Worm (Caenorhabditis elegans): ENCODE data around the gene end-1.

Gene end-1

DNA sequence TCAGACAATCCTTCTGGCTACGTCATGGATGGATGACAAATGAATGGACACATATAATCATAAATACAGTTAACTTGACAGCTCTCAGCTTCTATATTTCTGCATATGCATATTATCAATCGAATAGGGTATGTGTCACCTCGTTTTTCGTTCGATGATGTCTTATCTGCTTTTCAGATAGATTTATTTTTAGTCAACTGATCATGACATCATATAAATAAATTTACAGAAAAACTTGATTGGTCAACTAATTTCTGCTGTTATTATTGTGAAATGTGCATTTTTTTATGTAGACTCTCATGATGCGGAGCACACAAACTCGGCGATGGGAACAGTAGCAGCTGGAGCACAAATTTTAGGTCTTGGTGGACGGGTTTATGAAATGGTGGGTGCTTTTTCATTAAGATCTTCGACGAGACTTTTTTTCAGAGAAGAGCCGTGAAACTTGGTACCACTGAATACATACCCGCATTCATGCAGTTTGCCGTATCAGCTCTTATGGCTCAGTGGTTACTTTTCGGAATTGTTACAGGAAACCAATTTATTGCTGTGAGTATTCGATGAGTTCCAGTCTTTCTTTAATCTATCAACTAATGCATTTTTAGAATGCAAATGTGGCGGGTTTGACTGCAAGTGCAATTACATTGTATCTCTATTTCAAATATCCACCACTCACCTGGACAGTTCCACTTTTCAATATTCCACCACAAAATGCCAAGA is 29.4 kb upstream of the end-1 start:
- TF ChIP-seq aly-2 (tag; optimal IDR thresholded peaks at IDR 0.05) = no peak
- no peak for TF ChIP-seq skn-1 (tag; optimal IDR thresholded peaks at IDR 0.05)
- peak; percentile 30 for TF ChIP-seq elt-2 (tag; optimal IDR thresholded peaks at IDR 0.05)
- TF ChIP-seq nfya-1 (tag; optimal IDR thresholded peaks at IDR 0.05; ENCODE audit: insufficient read depth) = no peak
- TF ChIP-seq pqm-1 (tag; optimal IDR thresholded peaks at IDR 0.05) = peak; percentile 54

DNA sequence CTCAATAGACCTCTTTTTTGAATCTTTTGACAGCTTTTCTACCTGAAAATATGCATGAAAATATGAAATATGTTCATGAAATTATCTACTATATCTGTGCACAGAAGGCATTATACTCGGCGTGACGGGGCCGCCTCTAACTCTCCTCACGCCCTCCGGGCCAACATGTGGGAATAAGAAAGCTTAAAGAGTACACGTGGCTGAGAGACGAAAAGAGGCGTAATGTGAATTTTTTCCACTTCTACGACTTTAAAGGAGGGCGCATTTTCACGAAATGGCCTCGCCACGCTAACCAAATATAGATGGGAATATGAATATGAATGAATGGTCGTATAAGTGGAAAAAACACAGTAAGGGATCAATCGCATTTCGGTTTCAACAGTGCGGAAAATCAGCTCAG is 27.2 kb upstream of the end-1 start:
- no peak for TF ChIP-seq elt-1 (tag; optimal IDR thresholded peaks at IDR 0.05)
- TF ChIP-seq aly-2 (tag; optimal IDR thresholded peaks at IDR 0.05) = no peak
- TF ChIP-seq egl-27 (tag; optimal IDR thresholded peaks at IDR 0.05) = no peak
- no peak for TF ChIP-seq lsy-12 (tag; optimal IDR thresholded peaks at IDR 0.05)
- TF ChIP-seq elt-2 (tag; optimal IDR thresholded peaks at IDR 0.05) = no peak
- no peak for TF ChIP-seq nhr-77 (tag; optimal IDR thresholded peaks at IDR 0.05)
- no peak for TF ChIP-seq daf-12 (tag; optimal IDR thresholded peaks at IDR 0.05)
- no peak for TF ChIP-seq egl-5 (tag; optimal IDR thresholded peaks at IDR 0.05)
- no peak for TF ChIP-seq tbx-2 (tag; optimal IDR thresholded peaks at IDR 0.05)
- TF ChIP-seq sea-2 (GFP tag; optimal IDR thresholded peaks at IDR 0.05) = no peak

DNA sequence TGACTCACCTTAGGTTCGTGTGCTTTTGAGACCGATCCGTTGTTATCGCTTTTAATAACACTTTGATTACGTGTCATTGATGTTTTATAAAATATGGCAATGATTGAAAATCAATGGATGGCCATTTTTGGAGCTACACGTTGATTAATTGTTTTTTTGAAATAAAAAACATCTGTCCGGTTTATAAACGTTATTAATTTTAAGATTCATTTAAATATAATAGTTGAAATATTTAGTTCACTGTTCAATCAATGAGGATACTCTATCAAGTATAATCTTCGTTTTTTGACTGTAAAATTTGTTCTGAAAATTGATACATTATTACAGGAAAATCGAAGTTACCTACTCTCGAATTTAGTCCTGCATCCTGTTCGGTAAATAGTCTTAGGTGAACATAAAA is 26.7 kb upstream of the end-1 start, which contains the start of gene R10D12.10:
Gene R10D12.10 (minus strand): TSS at position 101 of the 400 bp plus-strand sequence.
- TF ChIP-seq mml-1 (tag; optimal IDR thresholded peaks at IDR 0.05) (no peak), ceh-28 (tag; optimal IDR thresholded peaks at IDR 0.05) (no peak), hmg-11 (tag; optimal IDR thresholded peaks at IDR 0.05) (no peak), sea-2 (GFP tag; optimal IDR thresholded peaks at IDR 0.05) (no peak), ZK546.5 (tag; optimal IDR thresholded peaks at IDR 0.05) (no peak)

DNA sequence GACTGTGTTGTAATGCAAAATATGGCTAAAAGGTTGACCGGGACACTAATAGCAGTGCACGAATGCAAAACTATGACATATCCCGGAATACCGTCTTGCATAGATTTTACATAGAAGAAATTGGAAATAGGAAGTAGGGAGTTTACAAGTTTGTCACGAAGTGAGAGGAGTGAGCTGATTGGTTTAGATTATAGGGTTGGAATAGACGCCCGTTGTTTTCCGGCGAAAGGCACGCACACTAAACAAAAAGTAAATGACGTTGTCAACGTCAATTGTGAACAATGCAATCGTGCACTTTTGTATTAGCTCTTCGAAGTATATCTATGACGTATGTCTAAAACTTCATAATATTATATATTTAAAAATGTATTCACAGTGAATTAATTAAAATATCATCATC is 24.0 kb upstream of the end-1 start, which contains the start of gene srh-24:
Gene srh-24 (minus strand): TSS at position 101 of the 400 bp plus-strand sequence.
- TF ChIP-seq skn-1 (tag; optimal IDR thresholded peaks at IDR 0.05) = no peak
- no peak for TF ChIP-seq aly-2 (tag; optimal IDR thresholded peaks at IDR 0.05)
- no peak for TF ChIP-seq fkh-10 (GFP tag; optimal IDR thresholded peaks at IDR 0.05)
- TF ChIP-seq mdl-1 (tag; optimal IDR thresholded peaks at IDR 0.05) = no peak
- TF ChIP-seq ZK546.5 (tag; optimal IDR thresholded peaks at IDR 0.05) = no peak
- TF ChIP-seq lsy-12 (tag; optimal IDR thresholded peaks at IDR 0.05) = no peak
- no peak for TF ChIP-seq nfya-1 (tag; optimal IDR thresholded peaks at IDR 0.05; ENCODE audit: insufficient read depth)
- no peak for TF ChIP-seq nhr-23 (tag; optimal IDR thresholded peaks at IDR 0.05)
- TF ChIP-seq daf-12 (tag; optimal IDR thresholded peaks at IDR 0.05) = no peak
- no peak for TF ChIP-seq ama-1 (optimal IDR thresholded peaks at IDR 0.05)
- TF ChIP-seq ztf-11 (tag; optimal IDR thresholded peaks at IDR 0.05) = no peak
- no peak for TF ChIP-seq unc-39 (tag; optimal IDR thresholded peaks at IDR 0.05)
- TF ChIP-seq snpc-4 (tag; optimal IDR thresholded peaks at IDR 0.05) = no peak

DNA sequence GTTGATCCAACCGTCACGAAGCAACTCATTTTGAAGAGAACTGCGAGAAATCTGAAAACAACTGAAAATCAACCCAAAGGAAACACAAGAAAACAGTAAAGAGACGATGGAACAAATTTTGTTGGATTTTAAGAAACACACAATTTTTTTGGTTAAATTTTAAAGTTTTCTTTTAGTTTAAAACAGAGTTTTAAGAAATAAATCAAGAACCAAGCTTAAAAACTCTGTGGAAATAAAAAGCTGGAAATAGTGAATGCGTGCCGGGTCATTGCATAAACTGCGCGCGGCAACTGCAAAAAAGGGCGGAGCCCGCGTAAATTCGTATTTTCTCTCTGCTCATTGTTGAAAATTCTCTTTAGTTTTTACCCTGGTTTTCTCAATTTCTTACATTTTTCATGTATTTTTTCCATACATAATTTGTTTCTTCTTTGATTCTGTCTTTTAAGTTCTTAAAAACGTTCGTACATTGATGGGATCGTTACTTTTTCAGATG is 23.0 kb upstream of the end-1 start, which contains the start of the genes algn-13 and R10D12.13:
Gene algn-13 (minus strand): TSS at position 51 of the 493 bp plus-strand sequence.
Gene R10D12.13 (plus strand): TSS at position 491 of the 493 bp plus-strand sequence.
- TF ChIP-seq nhr-28 (tag; optimal IDR thresholded peaks at IDR 0.05) = no peak
- peak; percentile 35 for TF ChIP-seq lin-15B (tag; optimal IDR thresholded peaks at IDR 0.05)
- peak; percentile 41 for TF ChIP-seq elt-2 (tag; optimal IDR thresholded peaks at IDR 0.05)
- TF ChIP-seq ceh-82 (tag; optimal IDR thresholded peaks at IDR 0.05) = no peak
- peak; percentile 91 for TF ChIP-seq hmg-11 (tag; optimal IDR thresholded peaks at IDR 0.05)
- TF ChIP-seq nhr-43 (tag; optimal IDR thresholded peaks at IDR 0.05; ENCODE audit: poor library complexity, severe bottlenecking) = peak; percentile 76
- TF ChIP-seq nfya-1 (tag; optimal IDR thresholded peaks at IDR 0.05; ENCODE audit: insufficient read depth) = peak; percentile 54
- TF ChIP-seq mml-1 (tag; optimal IDR thresholded peaks at IDR 0.05) = no peak
- TF ChIP-seq pha-4 (tag; optimal IDR thresholded peaks at IDR 0.05) = peak; percentile 44
- TF ChIP-seq nhr-23 (tag; optimal IDR thresholded peaks at IDR 0.05) = peak; percentile 19
- peak; percentile 27 for TF ChIP-seq skn-1 (tag; optimal IDR thresholded peaks at IDR 0.05)
- TF ChIP-seq aly-2 (tag; optimal IDR thresholded peaks at IDR 0.05) = no peak
- TF ChIP-seq snpc-4 (tag; optimal IDR thresholded peaks at IDR 0.05) = peak; percentile 72
- TF ChIP-seq elt-1 (tag; optimal IDR thresholded peaks at IDR 0.05) = no peak
- TF ChIP-seq R02D3.7 (tag; optimal IDR thresholded peaks at IDR 0.05) = peak; percentile 46

All from whole organism, L3 larva.